Worm (Caenorhabditis elegans) whole organism, L3 larva: ENCODE measurements around the gene dcap-2.
A peak's percentile ranks its signal among the peaks of the same experiment; 100 is the strongest.

ENCODE experiments used
- ZK546.5 ChIP-seq: sonication (generic microtip); optimal IDR thresholded peaks from 2 replicates; lab custom pipeline; 2017; ENCODE audit warnings: missing biosample characterization, missing genetic modification characterization
- aly-2 ChIP-seq: fragments of 150-350 bp; optimal IDR thresholded peaks from 2 replicates; lab custom pipeline; 2014; ENCODE audit warnings: missing biosample characterization, missing genetic modification characterization
- ama-1 ChIP-seq: fragments of 150-350 bp; optimal IDR thresholded peaks from 2 replicates; lab custom pipeline; 2018
- ceh-16 ChIP-seq: sonication (generic microtip); optimal IDR thresholded peaks from 2 replicates; lab custom pipeline; 2017; ENCODE audit warnings: missing biosample characterization, missing genetic modification characterization
- ceh-28 ChIP-seq: fragments of 150-350 bp; optimal IDR thresholded peaks from 2 replicates; lab custom pipeline; 2014; ENCODE audit warnings: missing biosample characterization, missing genetic modification reagents, missing genetic modification characterization
- ceh-82 ChIP-seq: fragments of 150-350 bp; optimal IDR thresholded peaks from 2 replicates; lab custom pipeline; 2014; ENCODE audit warnings: missing biosample characterization, missing genetic modification characterization
- ceh-9 ChIP-seq: sonication (generic microtip); optimal IDR thresholded peaks from 2 replicates; lab custom pipeline; 2018; ENCODE audit warnings: missing biosample characterization, missing genetic modification characterization
- daf-12 ChIP-seq: fragments of 150-350 bp; optimal IDR thresholded peaks from 2 replicates; lab custom pipeline; 2014; ENCODE audit warnings: missing biosample characterization, missing genetic modification reagents, missing genetic modification characterization
- egl-27 ChIP-seq: sonication (generic microtip); optimal IDR thresholded peaks from 4 replicates; lab custom pipeline; 2017; ENCODE audit warnings: missing biosample characterization, missing genetic modification reagents, missing genetic modification characterization
- egl-5 ChIP-seq: fragments of 150-350 bp; optimal IDR thresholded peaks from 2 replicates; lab custom pipeline; 2017; ENCODE audit warnings: missing biosample characterization, missing genetic modification reagents, missing genetic modification characterization, inconsistent platforms
- elt-1 ChIP-seq: fragments of 150-350 bp; optimal IDR thresholded peaks from 2 replicates; lab custom pipeline; 2014; ENCODE audit warnings: missing biosample characterization, missing genetic modification characterization
- elt-2 ChIP-seq: sonication (generic microtip); optimal IDR thresholded peaks from 2 replicates; lab custom pipeline; 2016; ENCODE audit warnings: missing genetic modification reagents, mild to moderate bottlenecking, missing genetic modification characterization, missing compliant biosample characterization
- elt-3 ChIP-seq, 3 experiments: fragments of 150-350 bp in 1 of 3; sonication (generic microtip) in 2 of 3; optimal IDR thresholded peaks; 2 replicates in 2 of 3; 4 replicates in 1 of 3; lab custom pipeline; 2014 to 2017; ENCODE audit warnings: missing biosample characterization in 3 of 3, missing genetic modification characterization in 3 of 3
- eor-1 ChIP-seq, 2 experiments: fragments of 150-350 bp; optimal IDR thresholded peaks; 2 replicates each; lab custom pipeline; 2014 to 2018; ENCODE audit warnings: missing biosample characterization in 2 of 2, missing genetic modification characterization in 2 of 2
- fkh-10 ChIP-seq: sonication (generic microtip); optimal IDR thresholded peaks from 2 replicates; lab custom pipeline; 2017; ENCODE audit warnings: missing biosample characterization, missing genetic modification reagents, missing genetic modification characterization
- fos-1 ChIP-seq: fragments of 150-350 bp; optimal IDR thresholded peaks from 2 replicates; lab custom pipeline; 2014; ENCODE audit warnings: missing biosample characterization, missing genetic modification characterization
- hmg-11 ChIP-seq: sonication (generic microtip); optimal IDR thresholded peaks from 2 replicates; lab custom pipeline; 2016; ENCODE audit warnings: missing genetic modification characterization, missing compliant biosample characterization
- jun-1 ChIP-seq: fragments of 150-350 bp; optimal IDR thresholded peaks from 2 replicates; lab custom pipeline; 2014; ENCODE audit warnings: missing biosample characterization, missing genetic modification reagents, missing genetic modification characterization
- lin-15B ChIP-seq: fragments of 150-350 bp; optimal IDR thresholded peaks from 2 replicates; lab custom pipeline; 2014; ENCODE audit warnings: missing biosample characterization, missing genetic modification characterization
- lin-39 ChIP-seq: fragments of 150-350 bp; optimal IDR thresholded peaks from 2 replicates; lab custom pipeline; 2018; ENCODE audit warnings: missing biosample characterization, missing genetic modification reagents, missing genetic modification characterization
- lsy-12 ChIP-seq: sonication (generic microtip); optimal IDR thresholded peaks from 2 replicates; lab custom pipeline; 2016; ENCODE audit warnings: mild to moderate bottlenecking, missing genetic modification characterization, missing compliant biosample characterization
- mml-1 ChIP-seq: fragments of 150-350 bp; sonication (generic microtip); optimal IDR thresholded peaks from 3 replicates; lab custom pipeline; 2014; ENCODE audit warnings: missing biosample characterization, missing genetic modification characterization
- nfya-1 ChIP-seq: sonication (generic microtip); optimal IDR thresholded peaks from 2 replicates; lab custom pipeline; 2017; ENCODE audit warnings: missing genetic modification characterization, mild to moderate bottlenecking, missing compliant biosample characterization, antibody characterized with exemption, moderate library complexity; ENCODE audit not compliant: insufficient read depth
- nhr-11 ChIP-seq: fragments of 150-350 bp; optimal IDR thresholded peaks from 2 replicates; lab custom pipeline; 2014; ENCODE audit warnings: missing biosample characterization, missing genetic modification characterization
- nhr-12 ChIP-seq: fragments of 150-350 bp; optimal IDR thresholded peaks from 2 replicates; lab custom pipeline; 2014; ENCODE audit warnings: missing biosample characterization, missing genetic modification characterization
- nhr-23 ChIP-seq: fragments of 150-350 bp; optimal IDR thresholded peaks from 2 replicates; lab custom pipeline; 2014; ENCODE audit warnings: missing biosample characterization, missing genetic modification reagents, missing genetic modification characterization
- nhr-25 ChIP-seq: sonication (generic microtip); optimal IDR thresholded peaks from 2 replicates; lab custom pipeline; 2017; ENCODE audit warnings: missing biosample characterization, missing genetic modification characterization
- nhr-76 ChIP-seq: fragments of 150-350 bp; sonication (generic microtip); optimal IDR thresholded peaks from 5 replicates; lab custom pipeline; 2014; ENCODE audit warnings: missing biosample characterization, missing genetic modification characterization
- nhr-77 ChIP-seq: fragments of 150-350 bp; optimal IDR thresholded peaks from 2 replicates; lab custom pipeline; 2014; ENCODE audit warnings: missing biosample characterization, missing genetic modification characterization
- pha-4 ChIP-seq: fragments of 150-350 bp; optimal IDR thresholded peaks from 2 replicates; lab custom pipeline; 2014; ENCODE audit warnings: missing biosample characterization, missing genetic modification reagents, missing genetic modification characterization
- pqm-1 ChIP-seq: fragments of 150-350 bp; optimal IDR thresholded peaks from 2 replicates; lab custom pipeline; 2017; ENCODE audit warnings: missing biosample characterization, missing genetic modification characterization, inconsistent platforms
- sea-2 ChIP-seq: fragments of 150-350 bp; sonication (generic microtip); optimal IDR thresholded peaks from 4 replicates; lab custom pipeline; 2014; ENCODE audit warnings: missing biosample characterization, missing genetic modification reagents, missing genetic modification characterization
- skn-1 ChIP-seq: fragments of 150-350 bp; optimal IDR thresholded peaks from 2 replicates; lab custom pipeline; 2014; ENCODE audit warnings: missing biosample characterization, missing genetic modification characterization
- snpc-4 ChIP-seq: fragments of 150-350 bp; optimal IDR thresholded peaks from 2 replicates; lab custom pipeline; 2014; ENCODE audit warnings: missing biosample characterization, missing genetic modification characterization
- tbx-2 ChIP-seq: sonication (generic microtip); optimal IDR thresholded peaks from 2 replicates; lab custom pipeline; 2016; ENCODE audit warnings: mild to moderate bottlenecking, missing genetic modification characterization, missing compliant biosample characterization
- unc-39 ChIP-seq: sonication (generic microtip); optimal IDR thresholded peaks from 4 replicates; lab custom pipeline; 2017; ENCODE audit warnings: missing biosample characterization, missing genetic modification characterization
- ztf-11 ChIP-seq: fragments of 150-350 bp; optimal IDR thresholded peaks from 2 replicates; lab custom pipeline; 2014; ENCODE audit warnings: missing biosample characterization, missing genetic modification characterization

dcap-2 gene

ce11 chrIV:13487596-13487995 lies 34.1 kb downstream of the dcap-2 start:
- TF ChIP-seq nfya-1 (tag; lab: Kevin White, UChicago) (peak; percentile 89), lin-39 (no peak)
- TF ChIP-seq, all 47 proteins: peak for 1

- TF ChIP-seq snpc-4 (no peak), sea-2 (GFP tag; lab: Kevin White, UChicago) (no peak), daf-12 (tag; lab: Kevin White, UChicago) (no peak), aly-2 (tag; lab: Kevin White, UChicago) (no peak), nhr-77 (tag; lab: Kevin White, UChicago) (no peak), ceh-9 (tag; lab: Kevin White, UChicago) (no peak), egl-5 (tag; lab: Kevin White, UChicago) (no peak), ceh-16 (tag; lab: Kevin White, UChicago) (no peak), lin-15B (tag; lab: Kevin White, UChicago) (no peak), lsy-12 (no peak), pqm-1 (tag; lab: Kevin White, UChicago) (no peak), unc-39 (no peak), nhr-11 (tag; lab: Kevin White, UChicago) (no peak), ama-1 (lab: Kevin White, UChicago) (no peak), skn-1 (no peak), elt-1 (tag; lab: Kevin White, UChicago) (no peak), ztf-11 (tag; lab: Kevin White, UChicago) (no peak)
Observed at ce11 chrIV:13487019-13487418, 34.7 kb downstream of the dcap-2 start.

ce11 chrIV:13483596-13483995 lies 38.1 kb downstream of the dcap-2 start:
- TF ChIP-seq fos-1 (tag; lab: Kevin White, UChicago) (no peak), hmg-11 (tag; lab: Kevin White, UChicago) (no peak), jun-1 (no peak), pha-4 (tag; lab: Kevin White, UChicago) (no peak), ZK546.5 (tag; lab: Kevin White, UChicago) (no peak), eor-1 (tag; optimal IDR thresholded peaks at IDR 0.05; lab: Kevin White, UChicago) (no peak), ceh-28 (tag; lab: Kevin White, UChicago) (no peak), ceh-9 (tag; lab: Kevin White, UChicago) (no peak), sea-2 (GFP tag; lab: Kevin White, UChicago) (no peak), mml-1 (no peak), elt-1 (tag; lab: Kevin White, UChicago) (no peak), lin-15B (tag; lab: Kevin White, UChicago) (no peak), egl-27 (tag; lab: Kevin White, UChicago) (no peak), nfya-1 (tag; lab: Kevin White, UChicago) (no peak), elt-3 (tag; optimal IDR thresholded peaks at IDR 0.05; lab: Kevin White, UChicago) (no peak), nhr-76 (tag; lab: Kevin White, UChicago) (no peak), snpc-4 (no peak), lin-39 (no peak), skn-1 (no peak)

- no peak for TF ChIP-seq nhr-23 (tag; lab: Kevin White, UChicago)
- no peak for TF ChIP-seq skn-1
- no peak for TF ChIP-seq eor-1 (tag; optimal IDR thresholded peaks at IDR 0.05; lab: Kevin White, UChicago)
- TF ChIP-seq nhr-11 (tag; lab: Kevin White, UChicago): no peak
- no peak for TF ChIP-seq nhr-76 (tag; lab: Kevin White, UChicago)
- no peak for TF ChIP-seq pha-4 (tag; lab: Kevin White, UChicago)
- TF ChIP-seq jun-1: no peak
- TF ChIP-seq lin-15B (tag; lab: Kevin White, UChicago): no peak
- TF ChIP-seq ZK546.5 (tag; lab: Kevin White, UChicago): no peak
- TF ChIP-seq elt-2: no peak
- TF ChIP-seq nhr-77 (tag; lab: Kevin White, UChicago): no peak
Observed at ce11 chrIV:13482469-13482868, 39.2 kb downstream of the dcap-2 start, which contains the start of gene Y38H8A.1. Gene Y38H8A.1, plus strand, starts transcription at chrIV:13482769.

ce11 chrIV:13474132-13474531 lies 47.5 kb downstream of the dcap-2 start, which contains the start of gene Y38H8A.2:
Gene Y38H8A.2, plus strand, starts transcription at chrIV:13474432.
- TF ChIP-seq lin-15B (tag; lab: Kevin White, UChicago) (no peak), nhr-25 (tag; lab: Kevin White, UChicago) (no peak), elt-3 (tag; optimal IDR thresholded peaks at IDR 0.05; lab: Kevin White, UChicago) (no peak), ceh-82 (tag; lab: Kevin White, UChicago) (no peak), daf-12 (tag; lab: Kevin White, UChicago) (no peak), ceh-9 (tag; lab: Kevin White, UChicago) (no peak), nhr-11 (tag; lab: Kevin White, UChicago) (no peak), ceh-28 (tag; lab: Kevin White, UChicago) (no peak), lin-39 (no peak), elt-1 (tag; lab: Kevin White, UChicago) (no peak), eor-1 (tag; optimal IDR thresholded peaks at IDR 0.05; lab: Kevin White, UChicago) (no peak), ztf-11 (tag; lab: Kevin White, UChicago) (no peak), nhr-12 (no peak), pqm-1 (tag; lab: Kevin White, UChicago) (no peak), pha-4 (tag; lab: Kevin White, UChicago) (no peak), lsy-12 (no peak), nfya-1 (tag; lab: Kevin White, UChicago) (no peak), fkh-10 (GFP tag; lab: Kevin White, UChicago) (no peak), tbx-2 (tag; lab: Kevin White, UChicago) (no peak)
